Fruit fly (Drosophila melanogaster): ENCODE measurements around the gene TwdlM.
A peak's percentile ranks its signal among the peaks of the same experiment; 100 is the strongest.

The TwdlM gene

DNA sequence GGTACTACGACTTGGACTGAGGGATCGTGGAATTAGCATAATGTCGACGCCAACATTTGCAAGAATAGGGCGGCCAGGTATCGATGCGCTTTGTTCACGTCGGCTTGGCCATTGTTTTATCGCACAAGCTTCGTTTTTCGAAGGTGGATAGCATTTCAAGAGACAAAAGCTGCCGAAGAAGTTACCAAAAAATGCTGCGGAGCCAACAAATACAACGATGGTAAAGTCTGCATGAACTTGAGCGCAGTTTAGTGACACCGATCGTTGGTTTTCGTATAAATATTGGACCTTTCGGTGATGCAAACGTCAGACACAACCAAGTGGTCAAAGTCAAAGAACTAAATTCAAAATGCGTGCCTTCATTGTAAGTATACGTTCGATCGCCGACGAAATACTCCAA, at the start of gene TwdlM:
Gene TwdlM (plus strand): TSS at position 301 of the 400 bp plus-strand sequence.
- TF ChIP-seq eg (GFP tag; IDR thresholded peaks at IDR 0.05) = no peak
- TF ChIP-seq CG32006 (GFP tag; optimal IDR thresholded peaks at IDR 0.05) = no peak
- TF ChIP-seq Met (GFP tag; optimal IDR thresholded peaks at IDR 0.05) = no peak
- no peak for TF ChIP-seq Ets96B (tag; optimal IDR thresholded peaks at IDR 0.05)
- TF ChIP-seq CG11762 (GFP tag; optimal IDR thresholded peaks at IDR 0.05; ENCODE audit: insufficient read depth) = no peak
- no peak for TF ChIP-seq CG6854 (GFP tag; optimal IDR thresholded peaks at IDR 0.05)
- no peak for TF ChIP-seq CG34406 (GFP tag; optimal IDR thresholded peaks at IDR 0.05)
- TF ChIP-seq CG6808 (GFP tag; optimal IDR thresholded peaks at IDR 0.05) = no peak
- TF ChIP-seq Eip93F (GFP tag; optimal IDR thresholded peaks at IDR 0.05) = no peak
- no peak for TF ChIP-seq Lpt (GFP tag; optimal IDR thresholded peaks at IDR 0.05)
- TF ChIP-seq Eip78C (GFP tag) = no peak
- TF ChIP-seq CG8632 (GFP tag; optimal IDR thresholded peaks at IDR 0.05) = no peak
- TF ChIP-seq achi (GFP tag; optimal IDR thresholded peaks at IDR 0.05) = no peak

DNA sequence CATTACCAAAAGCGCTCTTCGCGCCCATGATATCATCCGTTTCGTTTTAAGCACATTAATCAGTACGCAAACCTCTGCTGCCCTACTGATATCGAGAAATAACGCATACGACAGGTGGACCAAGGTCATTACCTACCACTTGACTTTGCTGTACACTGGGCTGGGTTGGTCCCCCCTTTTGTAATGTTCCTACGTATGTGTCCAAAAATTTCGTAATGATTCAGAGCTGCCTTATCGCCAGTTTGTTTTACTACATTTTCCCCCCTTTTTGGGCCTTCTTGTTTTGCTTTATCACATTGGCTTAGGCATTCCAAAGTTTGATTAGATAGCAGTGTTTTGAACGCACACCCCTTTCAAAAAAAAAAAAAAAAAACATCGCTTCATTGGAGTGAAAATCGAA, 48.5 kb upstream of the TwdlM start:
- TF ChIP-seq vri (GFP tag; optimal IDR thresholded peaks at IDR 0.05) (peak; percentile 84), CG3919 (GFP tag; optimal IDR thresholded peaks at IDR 0.05) (no peak), ss (GFP tag; optimal IDR thresholded peaks at IDR 0.05) (no peak)

DNA sequence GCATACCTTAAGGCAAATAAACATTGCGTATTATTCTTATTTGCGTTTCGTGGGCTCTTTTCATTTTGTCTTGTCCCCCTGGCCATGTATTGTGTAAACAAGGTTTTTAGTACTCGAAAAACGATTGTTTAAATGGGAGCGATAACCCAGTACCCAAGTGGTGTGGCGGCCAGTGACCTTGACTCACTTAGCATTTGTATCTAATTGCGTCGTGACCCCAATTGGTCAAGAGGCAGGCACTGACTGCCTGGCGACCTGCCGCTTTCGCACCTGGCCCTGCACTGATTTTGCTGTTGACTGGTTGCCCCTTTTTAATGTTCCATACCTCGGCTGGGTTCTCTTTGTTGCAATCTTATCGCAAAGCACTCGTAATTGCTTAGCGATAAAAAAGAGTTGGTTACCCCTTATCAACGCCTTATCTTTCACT, 30.7 kb upstream of the TwdlM start:
- no peak for TF ChIP-seq Hr38 (GFP tag; optimal IDR thresholded peaks at IDR 0.05)
- no peak for TF ChIP-seq Ets96B (tag; optimal IDR thresholded peaks at IDR 0.05)
- peak; percentile 36 for TF ChIP-seq svp (GFP tag)
- no peak for TF ChIP-seq CG10669 (GFP tag; optimal IDR thresholded peaks at IDR 0.05)
- TF ChIP-seq cyc (GFP tag; optimal IDR thresholded peaks at IDR 0.05) = no peak
- TF ChIP-seq Blimp-1 (GFP tag; optimal IDR thresholded peaks at IDR 0.05) = peak; percentile 4
- no peak for TF ChIP-seq CG6163 (GFP tag; IDR thresholded peaks at IDR 0.05)
- TF ChIP-seq fkh (GFP tag; optimal IDR thresholded peaks at IDR 0.05) = no peak
- no peak for TF ChIP-seq CG34406 (GFP tag; optimal IDR thresholded peaks at IDR 0.05)
- TF ChIP-seq CG8319 (GFP tag; optimal IDR thresholded peaks at IDR 0.05) = no peak
- no peak for TF ChIP-seq CG10631 (GFP tag; optimal IDR thresholded peaks at IDR 0.05)
- no peak for TF ChIP-seq achi (GFP tag; optimal IDR thresholded peaks at IDR 0.05)
- peak; percentile 49 for TF ChIP-seq Met (GFP tag; optimal IDR thresholded peaks at IDR 0.05)
- no peak for TF ChIP-seq CG6854 (GFP tag; optimal IDR thresholded peaks at IDR 0.05)
- TF ChIP-seq fd59A (GFP tag; optimal IDR thresholded peaks at IDR 0.05) = no peak
- TF ChIP-seq Smox (GFP tag; optimal IDR thresholded peaks at IDR 0.05) = peak; percentile 44
- no peak for TF ChIP-seq fd85E (GFP tag; optimal IDR thresholded peaks at IDR 0.05)
- TF ChIP-seq vri (GFP tag; optimal IDR thresholded peaks at IDR 0.05) = peak; percentile 83
- no peak for TF ChIP-seq Hr4 (GFP tag; optimal IDR thresholded peaks at IDR 0.05)
- TF ChIP-seq CG6808 (GFP tag; optimal IDR thresholded peaks at IDR 0.05) = no peak
- TF ChIP-seq spab (GFP tag; optimal IDR thresholded peaks at IDR 0.05) = no peak
- no peak for TF ChIP-seq pdm3 (GFP tag; optimal IDR thresholded peaks at IDR 0.05)
- TF ChIP-seq CG3032 (tag; optimal IDR thresholded peaks at IDR 0.05) = no peak
- no peak for TF ChIP-seq CG11762 (GFP tag; optimal IDR thresholded peaks at IDR 0.05; ENCODE audit: insufficient read depth)
- peak; percentile 60 for TF ChIP-seq Eip75B (GFP tag; optimal IDR thresholded peaks at IDR 0.05)
- no peak for TF ChIP-seq net (GFP tag; optimal IDR thresholded peaks at IDR 0.05)
- no peak for TF ChIP-seq topi (GFP tag; optimal IDR thresholded peaks at IDR 0.05)
- no peak for TF ChIP-seq CG31627 (GFP tag; optimal IDR thresholded peaks at IDR 0.05)
- TF ChIP-seq dac (GFP tag; optimal IDR thresholded peaks at IDR 0.05) = no peak
- no peak for TF ChIP-seq esn (GFP tag; optimal IDR thresholded peaks at IDR 0.05)
- TF ChIP-seq Eip93F (GFP tag; optimal IDR thresholded peaks at IDR 0.05) = peak; percentile 56
- TF ChIP-seq Hr39 (GFP tag; optimal IDR thresholded peaks at IDR 0.05) = peak; percentile 27
- no peak for TF ChIP-seq Eip78C (GFP tag)
- no peak for TF ChIP-seq dsx (GFP tag; optimal IDR thresholded peaks at IDR 0.05; ENCODE audit: poor library complexity, severe bottlenecking)
- TF ChIP-seq eg (GFP tag; IDR thresholded peaks at IDR 0.05) = no peak
- TF ChIP-seq CG6792 (GFP tag; optimal IDR thresholded peaks at IDR 0.05) = no peak
- no peak for TF ChIP-seq CG9139 (GFP tag; optimal IDR thresholded peaks at IDR 0.05)
- TF ChIP-seq CG4318 (GFP tag; optimal IDR thresholded peaks at IDR 0.05) = no peak
- no peak for TF ChIP-seq CG16779 (tag; optimal IDR thresholded peaks at IDR 0.05)
- TF ChIP-seq Ets21C (GFP tag; optimal IDR thresholded peaks at IDR 0.05) = no peak
- TF ChIP-seq Sox14 (GFP tag; optimal IDR thresholded peaks at IDR 0.05) = peak; percentile 68
- no peak for TF ChIP-seq lz (GFP tag; optimal IDR thresholded peaks at IDR 0.05)

Measured in whole organism, prepupa.